Fruit fly (Drosophila melanogaster) whole organism, pupa: ENCODE data around the gene CG7102.
A peak's percentile ranks its signal among the peaks of the same experiment; 100 is the strongest.

ENCODE experiments used
- CG10348 ChIP-seq: fragments of 200-800 bp; sonication (Bioruptor generic); IDR thresholded peaks from 2 replicates; pipeline ENCODE4 v1.3.6; 2022; ENCODE audit warnings: missing biosample characterization, missing genetic modification characterization
- CG12605 ChIP-seq: fragments of 200-800 bp; sonication (Bioruptor generic); IDR thresholded peaks from 2 replicates; pipeline ENCODE4 v1.3.6; 2022; ENCODE audit warnings: missing biosample characterization, missing genetic modification characterization
- CG13204 ChIP-seq: fragments of 200-800 bp; sonication (Bioruptor generic); optimal IDR thresholded peaks from 2 replicates; lab custom pipeline; 2018; ENCODE audit warnings: missing biosample characterization, mild to moderate bottlenecking, missing genetic modification characterization, moderate library complexity
- CG14655 ChIP-seq: fragments of 200-800 bp; sonication (Bioruptor generic); optimal IDR thresholded peaks from 3 replicates; lab custom pipeline; 2017; ENCODE audit warnings: mild to moderate bottlenecking, missing biosample characterization, missing genetic modification reagents, missing genetic modification characterization
- CG15710 ChIP-seq: fragments of 200-800 bp; sonication (Bioruptor generic); optimal IDR thresholded peaks from 2 replicates; lab custom pipeline; 2018; ENCODE audit warnings: missing biosample characterization, mild to moderate bottlenecking, missing genetic modification characterization, moderate library complexity
- CG17806 ChIP-seq: fragments of 200-800 bp; sonication (Bioruptor generic); optimal IDR thresholded peaks from 2 replicates; lab custom pipeline; 2018; ENCODE audit warnings: missing biosample characterization, mild to moderate bottlenecking, missing genetic modification characterization, moderate library complexity
- CG32121 ChIP-seq: fragments of 200-800 bp; sonication (Bioruptor generic); IDR thresholded peaks from 2 replicates; pipeline ENCODE4 v1.3.6; 2022; ENCODE audit warnings: missing biosample characterization, missing genetic modification characterization
- CG34367 ChIP-seq: fragments of 200-800 bp; sonication (Bioruptor generic); optimal IDR thresholded peaks from 2 replicates; lab custom pipeline; 2018; ENCODE audit warnings: missing biosample characterization, mild to moderate bottlenecking, missing genetic modification characterization
- CG4496 ChIP-seq: fragments of 200-800 bp; sonication (Bioruptor generic); IDR thresholded peaks from 3 replicates; pipeline ENCODE4 v1.3.6; 2022; ENCODE audit warnings: missing biosample characterization, missing genetic modification characterization
- CG8159 ChIP-seq: fragments of 200-800 bp; sonication (Bioruptor generic); optimal IDR thresholded peaks from 3 replicates; lab custom pipeline; 2018; ENCODE audit warnings: missing biosample characterization, mild to moderate bottlenecking, missing genetic modification characterization, moderate library complexity
- CG8301 ChIP-seq: fragments of 200-800 bp; sonication (Bioruptor generic); optimal IDR thresholded peaks from 2 replicates; lab custom pipeline; 2018; ENCODE audit warnings: missing biosample characterization, mild to moderate bottlenecking, missing genetic modification characterization
- CG9948 ChIP-seq: fragments of 200-800 bp; sonication (Bioruptor generic); optimal IDR thresholded peaks from 2 replicates; lab custom pipeline; 2018; ENCODE audit warnings: missing biosample characterization, mild to moderate bottlenecking, missing genetic modification characterization, moderate library complexity
- D1 ChIP-seq: fragments of 200-800 bp; sonication (Bioruptor generic); optimal IDR thresholded peaks from 2 replicates; lab custom pipeline; 2018; ENCODE audit warnings: missing biosample characterization, mild to moderate bottlenecking, missing genetic modification characterization, moderate library complexity
- EcR ChIP-seq: fragments of 200-800 bp; sonication (Bioruptor generic); optimal IDR thresholded peaks from 3 replicates; lab custom pipeline; 2019; ENCODE audit warnings: missing biosample characterization, missing genetic modification characterization, mild to moderate bottlenecking, moderate library complexity, missing genetic modification reagents
- Ets98B ChIP-seq: fragments of 200-800 bp; sonication (Bioruptor generic); IDR thresholded peaks from 2 replicates; pipeline ENCODE4 v1.3.6; 2022; ENCODE audit warnings: missing biosample characterization, missing genetic modification characterization
- Pif1A ChIP-seq: fragments of 200-800 bp; sonication (Bioruptor generic); optimal IDR thresholded peaks from 3 replicates; lab custom pipeline; 2016; ENCODE audit warnings: missing biosample characterization, missing genetic modification characterization
- Pif1B ChIP-seq: fragments of 200-800 bp; sonication (Bioruptor generic); optimal IDR thresholded peaks from 3 replicates; lab custom pipeline; 2016; ENCODE audit warnings: missing biosample characterization, missing genetic modification characterization
- Snoo ChIP-seq: fragments of 200-800 bp; sonication (Bioruptor generic); optimal IDR thresholded peaks from 3 replicates; lab custom pipeline; 2017; ENCODE audit warnings: missing biosample characterization, mild to moderate bottlenecking, missing genetic modification characterization, inconsistent platforms
- fd96Ca ChIP-seq: fragments of 200-800 bp; sonication (Bioruptor generic); IDR thresholded peaks from 3 replicates; pipeline ENCODE4 v1.3.6; 2022; ENCODE audit warnings: missing biosample characterization, missing genetic modification characterization
- gl ChIP-seq: fragments of 200-800 bp; sonication (Bioruptor generic); optimal IDR thresholded peaks from 2 replicates; lab custom pipeline; 2018; ENCODE audit warnings: missing biosample characterization, mild to moderate bottlenecking, missing genetic modification characterization
- rn ChIP-seq: fragments of 200-800 bp; sonication (Bioruptor generic); IDR thresholded peaks from 2 replicates; pipeline ENCODE4 v1.3.6; 2022; ENCODE audit warnings: missing biosample characterization, missing genetic modification characterization

The CG7102 gene

dm6 chr2L:7876520-7877232 is 10.6 kb downstream of the CG7102 start:
- TF ChIP-seq CG9948 (tag; lab: Kevin White, UChicago) (peak; percentile 17), CG32121 (GFP tag; lab: Robert Waterston, UW) (no peak), Snoo (tag; lab: Kevin White, UChicago) (no peak), CG4496 (GFP tag; lab: Robert Waterston, UW) (0 out of 3 replicates have a peak, but pooled peaks have one; percentile 41), CG13204 (GFP tag; lab: Kevin White, UChicago) (no peak), CG15710 (tag; lab: Kevin White, UChicago) (no peak), Pif1A (GFP tag; lab: Kevin White, UChicago) (no peak), CG10348 (GFP tag; lab: Robert Waterston, UW) (no peak), fd96Ca (no peak), CG17806 (tag; lab: Kevin White, UChicago) (no peak), D1 (tag; lab: Kevin White, UChicago) (no peak), CG8159 (peak; percentile 24), Pif1B (GFP tag; lab: Kevin White, UChicago) (no peak), CG8301 (tag; lab: Kevin White, UChicago) (no peak), EcR (GFP tag; lab: Kevin White, UChicago) (no peak), rn (GFP tag; lab: Robert Waterston, UW) (no peak), gl (tag; lab: Kevin White, UChicago) (no peak), CG14655 (GFP tag; lab: Kevin White, UChicago) (peak; percentile 44), CG34367 (no peak)
- TF ChIP-seq, all 21 proteins: peak for 4

- TF ChIP-seq CG8159, result peak; percentile 43
- TF ChIP-seq CG12605 (GFP tag; lab: Robert Waterston, UW), result no peak
- no peak for TF ChIP-seq CG14655 (GFP tag; lab: Kevin White, UChicago)
- TF ChIP-seq gl (tag; lab: Kevin White, UChicago), result no peak
- 0 out of 3 replicates have a peak, but pooled peaks have one; percentile 17 for TF ChIP-seq CG4496 (GFP tag; lab: Robert Waterston, UW)
- peak; percentile 39 for TF ChIP-seq Pif1A (GFP tag; lab: Kevin White, UChicago)
- TF ChIP-seq Snoo (tag; lab: Kevin White, UChicago), result peak; percentile 37
- peak; percentile 14 for TF ChIP-seq CG9948 (tag; lab: Kevin White, UChicago)
- TF ChIP-seq CG15710 (tag; lab: Kevin White, UChicago), result peak; percentile 26
- TF ChIP-seq CG17806 (tag; lab: Kevin White, UChicago), result peak; percentile 40
- peak; percentile 12 for TF ChIP-seq Pif1B (GFP tag; lab: Kevin White, UChicago)
These were observed 11.6 kb downstream of the CG7102 start for dm6 chr2L:7875676-7876075.

dm6 chr2L:7872680-7873079 is 14.6 kb downstream of the CG7102 start:
- TF ChIP-seq CG32121 (GFP tag; lab: Robert Waterston, UW) (no peak), Ets98B (peak; percentile 37; the same call in 1 of the 2 replicates)

- no peak for TF ChIP-seq fd96Ca
- no peak for TF ChIP-seq D1 (tag; lab: Kevin White, UChicago)
- TF ChIP-seq CG12605 (GFP tag; lab: Robert Waterston, UW), result 0 out of 2 replicates have a peak, but pooled peaks have one; percentile 13
- TF ChIP-seq CG9948 (tag; lab: Kevin White, UChicago), result peak; percentile 50
- peak; percentile 43 for TF ChIP-seq CG8159
- 0 out of 3 replicates have a peak, but pooled peaks have one; percentile 10 for TF ChIP-seq CG4496 (GFP tag; lab: Robert Waterston, UW)
- TF ChIP-seq CG15710 (tag; lab: Kevin White, UChicago), result peak; percentile 19
- TF ChIP-seq CG17806 (tag; lab: Kevin White, UChicago), result peak; percentile 29
- 0 out of 2 replicates have a peak, but pooled peaks have one; percentile 15 for TF ChIP-seq CG32121 (GFP tag; lab: Robert Waterston, UW)
- TF ChIP-seq Pif1B (GFP tag; lab: Kevin White, UChicago), result no peak
- no peak for TF ChIP-seq gl (tag; lab: Kevin White, UChicago)
- peak; percentile 14 for TF ChIP-seq Pif1A (GFP tag; lab: Kevin White, UChicago)
- TF ChIP-seq CG8301 (tag; lab: Kevin White, UChicago), result peak; percentile 57
- peak; percentile 60 for TF ChIP-seq CG14655 (GFP tag; lab: Kevin White, UChicago)
- no peak for TF ChIP-seq EcR (GFP tag; lab: Kevin White, UChicago)
- TF ChIP-seq Ets98B, result no peak
These were observed 15.3 kb downstream of the CG7102 start for dm6 chr2L:7871821-7872524.

dm6 chr2L:7871332-7871731 is 16.0 kb downstream of the CG7102 start, which contains the start of gene Proc:
TSS of gene Proc (minus strand) at chr2L:7871432.
- 0 out of 3 replicates have a peak, but pooled peaks have one; percentile 15 for TF ChIP-seq CG4496 (GFP tag; lab: Robert Waterston, UW)
- TF ChIP-seq CG8159, result no peak
- peak; percentile 24; the same call in 1 of the 3 replicates for TF ChIP-seq fd96Ca

- TF ChIP-seq EcR (GFP tag; lab: Kevin White, UChicago) (peak; percentile 70), CG13204 (GFP tag; lab: Kevin White, UChicago) (no peak), CG34367 (no peak), Pif1B (GFP tag; lab: Kevin White, UChicago) (no peak), CG8301 (tag; lab: Kevin White, UChicago) (no peak), fd96Ca (0 out of 3 replicates have a peak, but pooled peaks have one; percentile 17), CG14655 (GFP tag; lab: Kevin White, UChicago) (no peak), CG12605 (GFP tag; lab: Robert Waterston, UW) (no peak), CG4496 (GFP tag; lab: Robert Waterston, UW) (no peak; the same call in 2 of the 3 replicates), CG32121 (GFP tag; lab: Robert Waterston, UW) (no peak), rn (GFP tag; lab: Robert Waterston, UW) (no peak), gl (tag; lab: Kevin White, UChicago) (no peak)
These were observed 17.1 kb downstream of the CG7102 start for dm6 chr2L:7870212-7870611.
